Worm (Caenorhabditis elegans) whole organism, L3 larva: ENCODE measurements around the gene lys-5.
A peak's percentile ranks its signal among the peaks of the same experiment; 100 is the strongest.

Experiments
- R02D3.7 ChIP-seq: fragments of 150-350 bp; optimal IDR thresholded peaks from 2 replicates; lab custom pipeline; 2014; ENCODE audit warnings: missing biosample characterization, missing genetic modification characterization
- ZK546.5 ChIP-seq: sonication (generic microtip); optimal IDR thresholded peaks from 2 replicates; lab custom pipeline; 2017; ENCODE audit warnings: missing biosample characterization, missing genetic modification characterization
- aly-2 ChIP-seq: fragments of 150-350 bp; optimal IDR thresholded peaks from 2 replicates; lab custom pipeline; 2014; ENCODE audit warnings: missing biosample characterization, missing genetic modification characterization
- ceh-16 ChIP-seq: sonication (generic microtip); optimal IDR thresholded peaks from 2 replicates; lab custom pipeline; 2017; ENCODE audit warnings: missing biosample characterization, missing genetic modification characterization
- ceh-28 ChIP-seq: fragments of 150-350 bp; optimal IDR thresholded peaks from 2 replicates; lab custom pipeline; 2014; ENCODE audit warnings: missing biosample characterization, missing genetic modification reagents, missing genetic modification characterization
- ceh-82 ChIP-seq: fragments of 150-350 bp; optimal IDR thresholded peaks from 2 replicates; lab custom pipeline; 2014; ENCODE audit warnings: missing biosample characterization, missing genetic modification characterization
- ceh-9 ChIP-seq: sonication (generic microtip); optimal IDR thresholded peaks from 2 replicates; lab custom pipeline; 2018; ENCODE audit warnings: missing biosample characterization, missing genetic modification characterization
- daf-12 ChIP-seq: fragments of 150-350 bp; optimal IDR thresholded peaks from 2 replicates; lab custom pipeline; 2014; ENCODE audit warnings: missing biosample characterization, missing genetic modification reagents, missing genetic modification characterization
- egl-27 ChIP-seq: sonication (generic microtip); optimal IDR thresholded peaks from 4 replicates; lab custom pipeline; 2017; ENCODE audit warnings: missing biosample characterization, missing genetic modification reagents, missing genetic modification characterization
- egl-5 ChIP-seq: fragments of 150-350 bp; optimal IDR thresholded peaks from 2 replicates; lab custom pipeline; 2017; ENCODE audit warnings: missing biosample characterization, missing genetic modification reagents, missing genetic modification characterization, inconsistent platforms
- elt-2 ChIP-seq: sonication (generic microtip); optimal IDR thresholded peaks from 2 replicates; lab custom pipeline; 2016; ENCODE audit warnings: missing genetic modification reagents, mild to moderate bottlenecking, missing genetic modification characterization, missing compliant biosample characterization
- elt-3 ChIP-seq, 3 experiments: fragments of 150-350 bp in 1 of 3; sonication (generic microtip) in 2 of 3; optimal IDR thresholded peaks; 2 replicates in 2 of 3; 4 replicates in 1 of 3; lab custom pipeline; 2014 to 2017; ENCODE audit warnings: missing biosample characterization in 3 of 3, missing genetic modification characterization in 3 of 3
- eor-1 ChIP-seq, 2 experiments: fragments of 150-350 bp; optimal IDR thresholded peaks; 2 replicates each; lab custom pipeline; 2014 to 2018; ENCODE audit warnings: missing biosample characterization in 2 of 2, missing genetic modification characterization in 2 of 2
- fos-1 ChIP-seq: fragments of 150-350 bp; optimal IDR thresholded peaks from 2 replicates; lab custom pipeline; 2014; ENCODE audit warnings: missing biosample characterization, missing genetic modification characterization
- hmg-11 ChIP-seq: sonication (generic microtip); optimal IDR thresholded peaks from 2 replicates; lab custom pipeline; 2016; ENCODE audit warnings: missing genetic modification characterization, missing compliant biosample characterization
- lin-15B ChIP-seq: fragments of 150-350 bp; optimal IDR thresholded peaks from 2 replicates; lab custom pipeline; 2014; ENCODE audit warnings: missing biosample characterization, missing genetic modification characterization
- lsy-12 ChIP-seq: sonication (generic microtip); optimal IDR thresholded peaks from 2 replicates; lab custom pipeline; 2016; ENCODE audit warnings: mild to moderate bottlenecking, missing genetic modification characterization, missing compliant biosample characterization
- mdl-1 ChIP-seq: fragments of 150-350 bp; optimal IDR thresholded peaks from 2 replicates; lab custom pipeline; 2014; ENCODE audit warnings: missing biosample characterization, missing genetic modification characterization
- mml-1 ChIP-seq: fragments of 150-350 bp; sonication (generic microtip); optimal IDR thresholded peaks from 3 replicates; lab custom pipeline; 2014; ENCODE audit warnings: missing biosample characterization, missing genetic modification characterization
- nfya-1 ChIP-seq: sonication (generic microtip); optimal IDR thresholded peaks from 2 replicates; lab custom pipeline; 2017; ENCODE audit warnings: missing genetic modification characterization, mild to moderate bottlenecking, missing compliant biosample characterization, antibody characterized with exemption, moderate library complexity; ENCODE audit not compliant: insufficient read depth
- nhr-12 ChIP-seq: fragments of 150-350 bp; optimal IDR thresholded peaks from 2 replicates; lab custom pipeline; 2014; ENCODE audit warnings: missing biosample characterization, missing genetic modification characterization
- nhr-23 ChIP-seq: fragments of 150-350 bp; optimal IDR thresholded peaks from 2 replicates; lab custom pipeline; 2014; ENCODE audit warnings: missing biosample characterization, missing genetic modification reagents, missing genetic modification characterization
- nhr-25 ChIP-seq: sonication (generic microtip); optimal IDR thresholded peaks from 2 replicates; lab custom pipeline; 2017; ENCODE audit warnings: missing biosample characterization, missing genetic modification characterization
- nhr-28 ChIP-seq: fragments of 150-350 bp; optimal IDR thresholded peaks from 2 replicates; lab custom pipeline; 2014; ENCODE audit warnings: missing biosample characterization, missing genetic modification characterization
- nhr-43 ChIP-seq: sonication (generic microtip); optimal IDR thresholded peaks from 2 replicates; lab custom pipeline; 2016; ENCODE audit warnings: mild to moderate bottlenecking, missing genetic modification characterization, missing compliant biosample characterization; ENCODE audit not compliant: poor library complexity, severe bottlenecking
- nhr-67 ChIP-seq: fragments of 150-350 bp; optimal IDR thresholded peaks from 2 replicates; lab custom pipeline; 2014; ENCODE audit warnings: missing biosample characterization, missing genetic modification characterization
- nhr-76 ChIP-seq: fragments of 150-350 bp; sonication (generic microtip); optimal IDR thresholded peaks from 5 replicates; lab custom pipeline; 2014; ENCODE audit warnings: missing biosample characterization, missing genetic modification characterization
- nhr-77 ChIP-seq: fragments of 150-350 bp; optimal IDR thresholded peaks from 2 replicates; lab custom pipeline; 2014; ENCODE audit warnings: missing biosample characterization, missing genetic modification characterization
- pha-4 ChIP-seq: fragments of 150-350 bp; optimal IDR thresholded peaks from 2 replicates; lab custom pipeline; 2014; ENCODE audit warnings: missing biosample characterization, missing genetic modification reagents, missing genetic modification characterization
- pqm-1 ChIP-seq: fragments of 150-350 bp; optimal IDR thresholded peaks from 2 replicates; lab custom pipeline; 2017; ENCODE audit warnings: missing biosample characterization, missing genetic modification characterization, inconsistent platforms
- sea-2 ChIP-seq: fragments of 150-350 bp; sonication (generic microtip); optimal IDR thresholded peaks from 4 replicates; lab custom pipeline; 2014; ENCODE audit warnings: missing biosample characterization, missing genetic modification reagents, missing genetic modification characterization
- skn-1 ChIP-seq: fragments of 150-350 bp; optimal IDR thresholded peaks from 2 replicates; lab custom pipeline; 2014; ENCODE audit warnings: missing biosample characterization, missing genetic modification characterization
- tbx-2 ChIP-seq: sonication (generic microtip); optimal IDR thresholded peaks from 2 replicates; lab custom pipeline; 2016; ENCODE audit warnings: mild to moderate bottlenecking, missing genetic modification characterization, missing compliant biosample characterization
- unc-39 ChIP-seq: sonication (generic microtip); optimal IDR thresholded peaks from 4 replicates; lab custom pipeline; 2017; ENCODE audit warnings: missing biosample characterization, missing genetic modification characterization
- unc-62 ChIP-seq: fragments of 150-350 bp; sonication (generic microtip); optimal IDR thresholded peaks from 4 replicates; lab custom pipeline; 2014; ENCODE audit warnings: missing biosample characterization, missing genetic modification reagents, missing genetic modification characterization
- zag-1 ChIP-seq: fragments of 150-350 bp; optimal IDR thresholded peaks from 2 replicates; lab custom pipeline; 2014; ENCODE audit warnings: missing biosample characterization, missing genetic modification characterization
- ztf-4 ChIP-seq: fragments of 150-350 bp; optimal IDR thresholded peaks from 2 replicates; lab custom pipeline; 2014; ENCODE audit warnings: missing biosample characterization, missing genetic modification characterization

The lys-5 gene

DNA sequence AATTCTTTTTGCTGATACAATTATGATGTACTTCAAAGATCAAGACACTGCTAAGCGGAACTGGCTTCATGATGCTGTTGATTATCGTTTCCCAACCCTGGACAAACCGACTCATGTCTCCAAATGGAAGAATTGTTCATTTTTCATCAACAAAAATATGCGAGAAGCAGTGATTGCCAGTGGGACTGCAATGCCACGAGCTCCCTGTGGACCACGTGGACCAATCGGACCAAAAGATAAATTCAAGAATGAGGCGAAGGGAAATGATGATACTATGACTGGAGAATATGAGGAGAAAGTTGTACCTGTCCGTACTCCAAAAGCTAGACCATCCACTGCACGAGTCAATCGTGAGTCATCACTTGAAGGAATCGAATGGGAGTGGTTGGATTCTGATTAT lies 38.9 kb downstream of the lys-5 start:
- TF ChIP-seq mdl-1 (tag; lab: Kevin White, UChicago) (no peak), unc-62 (GFP tag; lab: Kevin White, UChicago) (no peak), lin-15B (tag; lab: Kevin White, UChicago) (no peak), daf-12 (tag; lab: Kevin White, UChicago) (no peak), lsy-12 (tag; lab: Kevin White, UChicago) (no peak), nhr-76 (tag; lab: Kevin White, UChicago) (no peak), pqm-1 (tag; lab: Kevin White, UChicago) (no peak), fos-1 (tag; lab: Kevin White, UChicago) (no peak), unc-39 (tag; lab: Kevin White, UChicago) (no peak), nhr-28 (tag; lab: Kevin White, UChicago) (no peak), nhr-43 (no peak), egl-5 (tag; lab: Kevin White, UChicago) (no peak), elt-2 (no peak), nhr-12 (no peak), egl-27 (tag; lab: Kevin White, UChicago) (no peak), ceh-28 (tag; lab: Kevin White, UChicago) (no peak), nfya-1 (tag; lab: Kevin White, UChicago) (no peak), ceh-82 (no peak)

DNA sequence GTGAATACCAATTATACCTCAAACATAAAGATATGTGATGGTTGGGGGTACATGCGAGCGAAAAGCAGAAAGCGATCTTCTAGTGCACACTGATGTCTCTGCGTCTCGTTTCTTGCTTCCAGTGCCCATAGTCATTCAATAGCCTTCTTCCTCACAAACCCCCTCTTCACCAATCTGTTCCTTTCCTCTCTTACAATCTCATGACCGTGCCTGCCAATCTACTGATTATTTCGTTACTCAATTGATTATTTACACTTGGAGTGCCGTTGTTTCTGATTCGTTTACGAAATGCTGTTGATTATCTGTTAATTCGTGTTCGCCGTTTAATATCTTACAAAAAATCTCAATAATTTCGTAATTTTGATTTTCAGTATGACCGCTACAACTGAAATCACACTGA lies 40.5 kb downstream of the lys-5 start:
- no peak for TF ChIP-seq nhr-43
- no peak for TF ChIP-seq hmg-11 (tag; lab: Kevin White, UChicago)
- TF ChIP-seq elt-2: peak; percentile 32
- no peak for TF ChIP-seq lin-15B (tag; lab: Kevin White, UChicago)
- TF ChIP-seq egl-27 (tag; lab: Kevin White, UChicago): no peak
- no peak for TF ChIP-seq unc-39 (tag; lab: Kevin White, UChicago)
- no peak for TF ChIP-seq ceh-16 (tag; lab: Kevin White, UChicago)

DNA sequence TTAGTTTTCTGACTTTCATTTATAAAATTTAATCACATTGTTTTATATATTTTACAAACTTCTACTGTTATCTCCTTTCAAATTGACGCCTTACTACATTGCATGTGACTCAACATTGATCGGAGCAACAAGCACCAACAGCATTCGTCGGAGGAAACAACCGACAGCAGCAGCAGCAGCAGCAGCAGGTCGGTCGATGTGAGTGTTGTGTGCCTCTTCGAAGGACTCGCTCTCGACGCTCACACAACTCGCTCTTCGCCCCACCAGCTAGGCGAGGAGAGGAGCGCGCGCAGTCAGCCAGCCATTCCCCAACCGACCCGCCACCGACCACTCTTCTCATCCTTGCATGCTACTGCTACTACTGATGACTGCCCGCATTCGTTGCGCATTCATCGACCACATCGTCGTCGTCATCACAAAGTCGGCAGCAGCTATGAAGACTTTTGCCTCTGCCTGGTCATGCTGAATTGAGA lies 41.4 kb downstream of the lys-5 start, which contains the start of gene F12F6.1:
TSS of gene F12F6.1 (plus strand) at position 51 of the 473 bp plus-strand sequence.
- peak; percentile 48 for TF ChIP-seq skn-1 (tag; lab: Kevin White, UChicago)
- TF ChIP-seq nhr-25: no peak
- TF ChIP-seq pha-4 (tag; lab: Kevin White, UChicago): peak; percentile 43
- no peak for TF ChIP-seq zag-1 (tag; lab: Kevin White, UChicago)
- no peak for TF ChIP-seq ceh-9
- no peak for TF ChIP-seq ceh-28 (tag; lab: Kevin White, UChicago)
- no peak for TF ChIP-seq nhr-43
- TF ChIP-seq aly-2: no peak
- TF ChIP-seq nhr-77 (tag; lab: Kevin White, UChicago): no peak
- no peak for TF ChIP-seq unc-39 (tag; lab: Kevin White, UChicago)
- no peak for TF ChIP-seq eor-1 (tag; optimal IDR thresholded peaks at IDR 0.05; lab: Kevin White, UChicago)
- TF ChIP-seq hmg-11 (tag; lab: Kevin White, UChicago): no peak
- TF ChIP-seq unc-62 (GFP tag; lab: Kevin White, UChicago): no peak
- TF ChIP-seq ztf-4 (tag; lab: Kevin White, UChicago): no peak
- TF ChIP-seq nhr-67 (tag; lab: Kevin White, UChicago): no peak
- peak; percentile 36 for TF ChIP-seq elt-2
- TF ChIP-seq egl-5 (tag; lab: Kevin White, UChicago): no peak
- no peak for TF ChIP-seq egl-27 (tag; lab: Kevin White, UChicago)
- TF ChIP-seq lsy-12 (tag; lab: Kevin White, UChicago): no peak
- TF ChIP-seq nfya-1 (tag; lab: Kevin White, UChicago): peak; percentile 41
- TF ChIP-seq mml-1 (tag; lab: Kevin White, UChicago): no peak
- no peak for TF ChIP-seq tbx-2 (tag; lab: Kevin White, UChicago)
- no peak for TF ChIP-seq elt-3 (tag; optimal IDR thresholded peaks at IDR 0.05; lab: Kevin White, UChicago)
- TF ChIP-seq nhr-76 (tag; lab: Kevin White, UChicago): no peak
- no peak for TF ChIP-seq ceh-82
- no peak for TF ChIP-seq sea-2 (GFP tag; lab: Kevin White, UChicago)
- no peak for TF ChIP-seq nhr-12
- TF ChIP-seq nhr-23 (tag; lab: Kevin White, UChicago): no peak
- TF ChIP-seq lin-15B (tag; lab: Kevin White, UChicago): no peak
- no peak for TF ChIP-seq ZK546.5 (tag; lab: Kevin White, UChicago)
- TF ChIP-seq R02D3.7 (tag; lab: Kevin White, UChicago): no peak
- TF ChIP-seq, all 47 proteins: peak for 4
